Worm (Caenorhabditis elegans): Measurements from ENCODE around the gene T28H11.8.

T28H11.8 gene

ce11 chrIV:5038744-5039143 is 18.3 kb upstream of the T28H11.8 start (continued):
- TF ChIP-seq Y5F2A.4 (GFP tag; optimal IDR thresholded peaks at IDR 0.05) (no peak), duxl-1 (tag; optimal IDR thresholded peaks at IDR 0.05; ENCODE audit: poor library complexity) (no peak), snpc-1.2 (GFP tag; IDR thresholded peaks at IDR 0.05) (peak; percentile 99), lsy-2 (tag; optimal IDR thresholded peaks at IDR 0.05) (no peak), zfp-3 (GFP tag; conservative IDR thresholded peaks at IDR 0.05) (peak; percentile 69; the same call in 1 of the 2 replicates), spr-1 (tag; optimal IDR thresholded peaks at IDR 0.05) (no peak), dmd-8 (GFP tag; IDR thresholded peaks at IDR 0.05) (peak; percentile 92), ceh-28 (tag; optimal IDR thresholded peaks at IDR 0.05) (no peak), egl-27 (tag; optimal IDR thresholded peaks at IDR 0.05) (no peak), Y75B8A.6 (GFP tag; IDR thresholded peaks at IDR 0.05) (no peak), dmd-9 (GFP tag; IDR thresholded peaks at IDR 0.05) (no peak), vab-7 (GFP tag; IDR thresholded peaks at IDR 0.05) (peak; percentile 81), tra-1 (GFP tag; IDR thresholded peaks at IDR 0.05) (peak; percentile 54; the same call in 1 of the 2 replicates), mdt-29 (GFP tag; IDR thresholded peaks at IDR 0.05) (peak; percentile 62; the same call in 1 of the 2 replicates), unc-62 (GFP tag; optimal IDR thresholded peaks at IDR 0.05 in 1 of 2) (no peak), unc-62 (tag; optimal IDR thresholded peaks at IDR 0.05) (no peak), unc-130 (GFP tag; optimal IDR thresholded peaks at IDR 0.05) (peak; percentile 55), lin-1 (GFP tag; IDR thresholded peaks at IDR 0.05) (peak; percentile 61), F10B5.3 (tag; optimal IDR thresholded peaks at IDR 0.05) (no peak), spr-3 (GFP tag; optimal IDR thresholded peaks at IDR 0.05) (no peak), nhr-237 (tag; optimal IDR thresholded peaks at IDR 0.05) (no peak), sdz-12 (GFP tag; optimal IDR thresholded peaks at IDR 0.05) (peak; percentile 8), daf-16 (GFP tag; optimal IDR thresholded peaks at IDR 0.05) (peak; percentile 9 to 60), daf-16 (tag; optimal IDR thresholded peaks at IDR 0.05) (no peak), php-3 (GFP tag; IDR thresholded peaks at IDR 0.05) (no peak)

- no peak for TF ChIP-seq set-16 (GFP tag; IDR thresholded peaks at IDR 0.05)
- TF ChIP-seq nhr-25 (tag; optimal IDR thresholded peaks at IDR 0.05; ENCODE audit: borderline replicate concordance, insufficient read depth) = no peak
- no peak for TF ChIP-seq snpc-4 (tag; optimal IDR thresholded peaks at IDR 0.05)
- TF ChIP-seq dmd-9 (GFP tag; IDR thresholded peaks at IDR 0.05) = no peak
- no peak for TF ChIP-seq ceh-62 (tag; optimal IDR thresholded peaks at IDR 0.05)
- TF ChIP-seq ceh-20 (GFP tag; IDR thresholded peaks at IDR 0.05) = no peak
- TF ChIP-seq zip-2 (tag; optimal IDR thresholded peaks at IDR 0.05) = no peak
- no peak for TF ChIP-seq ceh-82 (tag; optimal IDR thresholded peaks at IDR 0.05)
- no peak for TF ChIP-seq ZK546.5 (tag; optimal IDR thresholded peaks at IDR 0.05)
- TF ChIP-seq tra-1 (GFP tag; IDR thresholded peaks at IDR 0.05) = no peak
- no peak for TF ChIP-seq mep-1 (tag; optimal IDR thresholded peaks at IDR 0.05)
- TF ChIP-seq nhr-28 (tag; optimal IDR thresholded peaks at IDR 0.05) = no peak
- no peak for TF ChIP-seq Y105C5A.15 (GFP tag; IDR thresholded peaks at IDR 0.05)
- no peak for TF ChIP-seq mxl-3 (GFP tag; optimal IDR thresholded peaks at IDR 0.05)
- TF ChIP-seq nhr-76 (tag; optimal IDR thresholded peaks at IDR 0.05) = no peak
- no peak for TF ChIP-seq daf-8 (GFP tag; IDR thresholded peaks at IDR 0.05)
- TF ChIP-seq zfp-3 (GFP tag; conservative IDR thresholded peaks at IDR 0.05) = no peak
Observed at ce11 chrIV:5037489-5037888, 17.1 kb upstream of the T28H11.8 start, which contains the start of gene C09B9.1. Gene C09B9.1 (plus strand): TSS chrIV:5037789.

- TF ChIP-seq nhr-28 (tag; optimal IDR thresholded peaks at IDR 0.05) (no peak), ZK546.5 (tag; optimal IDR thresholded peaks at IDR 0.05) (no peak), egl-43 (GFP tag; IDR thresholded peaks at IDR 0.05) (no peak), lin-13 (GFP tag; optimal IDR thresholded peaks at IDR 0.05) (no peak), mep-1 (tag; optimal IDR thresholded peaks at IDR 0.05) (no peak), unc-39 (tag; optimal IDR thresholded peaks at IDR 0.05) (no peak), hmg-1.1 (GFP tag; IDR thresholded peaks at IDR 0.05) (no peak), fos-1 (tag; optimal IDR thresholded peaks at IDR 0.05) (no peak), nhr-41 (GFP tag; IDR thresholded peaks at IDR 0.05) (no peak), tag-97 (GFP tag; IDR thresholded peaks at IDR 0.05) (no peak), ZK337.2 (GFP tag; IDR thresholded peaks at IDR 0.05) (no peak), ceh-62 (tag; optimal IDR thresholded peaks at IDR 0.05) (no peak), aha-1 (tag) (no peak)
Observed at ce11 chrIV:5033276-5033675, 12.8 kb upstream of the T28H11.8 start, which contains the start of gene C09B9.4. Gene C09B9.4 (minus strand): TSS chrIV:5033376.

All from whole organism, L4 larva.